Worm (Caenorhabditis elegans) whole organism, young adult: ENCODE results near the gene tth-1.

Experiments
- T26A5.8 ChIP-seq: sonication (generic microtip); optimal IDR thresholded peaks from 2 replicates; lab custom pipeline; 2016; ENCODE audit warnings: missing genetic modification characterization, missing compliant biosample characterization
- dpff-1 ChIP-seq: sonication (generic microtip); optimal IDR thresholded peaks from 2 replicates; lab custom pipeline; 2017; ENCODE audit warnings: mild to moderate bottlenecking, missing genetic modification characterization, missing compliant biosample characterization
- fkh-3 ChIP-seq: sonication (generic microtip); optimal IDR thresholded peaks from 2 replicates; lab custom pipeline; 2016; ENCODE audit warnings: mild to moderate bottlenecking, missing genetic modification characterization, missing compliant biosample characterization
- lin-26 ChIP-seq: fragments of 200-800 bp; sonication (Bioruptor generic); IDR thresholded peaks from 2 replicates; pipeline ENCODE4 v1.3.6; 2022; ENCODE audit warnings: missing genetic modification reagents, missing genetic modification characterization, missing compliant biosample characterization
- nhr-90 ChIP-seq: sonication (generic microtip); optimal IDR thresholded peaks from 2 replicates; lab custom pipeline; 2016; ENCODE audit warnings: missing genotype, mild to moderate bottlenecking, missing genetic modification characterization, missing compliant biosample characterization
- ztf-28 ChIP-seq: fragments of 200-800 bp; sonication (Bioruptor generic); IDR thresholded peaks from 2 replicates; pipeline ENCODE4 v1.3.6; 2022; ENCODE audit warnings: missing genetic modification reagents, missing genetic modification characterization, missing compliant biosample characterization

DNA sequence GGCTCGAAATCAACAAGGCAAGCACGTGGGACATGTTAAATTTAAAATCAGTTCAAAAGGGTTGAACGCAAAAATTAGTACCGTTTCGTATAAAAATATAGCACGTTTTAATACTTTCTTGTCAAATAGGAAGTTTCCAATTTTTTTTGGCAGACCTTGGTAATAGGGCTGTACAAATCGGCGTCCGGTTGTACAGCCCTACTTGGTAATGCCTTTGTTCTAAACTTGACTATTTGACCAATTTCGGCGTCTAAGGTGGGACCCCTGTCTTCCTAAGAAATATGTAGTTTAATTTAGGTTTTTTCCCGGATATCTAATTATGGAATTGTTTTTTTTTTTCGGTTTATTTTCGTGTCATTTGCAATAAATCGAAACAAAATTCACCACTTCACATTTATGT is 6.0 kb upstream of the tth-1 start:
- no peak for TF ChIP-seq fkh-3
- no peak for TF ChIP-seq dpff-1 (tag; lab: Kevin White, UChicago)
- TF ChIP-seq ztf-28 (GFP tag; lab: Robert Waterston, UW) = no peak
- TF ChIP-seq lin-26 = no peak
- TF ChIP-seq nhr-90 = no peak
- TF ChIP-seq T26A5.8 = no peak
